Worm (Caenorhabditis elegans): ENCODE measurements around the gene F12A10.1.

DNA sequence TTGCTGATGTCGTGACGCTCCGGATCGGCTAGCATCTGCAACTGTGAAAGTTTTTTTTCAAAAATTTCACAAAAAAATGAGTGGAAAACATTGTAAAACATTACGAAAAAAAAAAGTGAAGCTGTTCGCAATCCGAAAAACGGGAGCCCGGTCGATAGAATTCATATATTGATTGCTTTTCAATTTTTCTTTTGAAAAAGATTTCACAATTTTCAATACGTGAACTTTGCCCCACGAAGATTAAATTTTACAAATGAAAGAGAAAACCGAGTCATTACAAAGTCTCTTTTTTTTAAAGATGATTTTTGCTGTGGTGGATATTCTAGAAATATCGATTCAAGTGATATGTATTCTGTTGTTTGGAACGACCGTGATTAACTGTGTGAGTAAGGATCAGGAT lies 1.9 kb upstream of the F12A10.1 start, which contains the start of gene F12A10.6:
- TF ChIP-seq ceh-2 (tag; optimal IDR thresholded peaks at IDR 0.05) (no peak), sox-4 (tag; optimal IDR thresholded peaks at IDR 0.05) (no peak), ceh-48 (tag; optimal IDR thresholded peaks at IDR 0.05) (no peak), che-1 (tag; optimal IDR thresholded peaks at IDR 0.05) (no peak), ama-1 (optimal IDR thresholded peaks at IDR 0.05) (no peak)

Measured in whole organism, late embryonic.